Worm (Caenorhabditis elegans) whole organism, late embryonic: ENCODE measurements around the gene Y113G7B.28.

Experiments
- ama-1 ChIP-seq: fragments of 150-350 bp; optimal IDR thresholded peaks from 2 replicates; lab custom pipeline; 2014
- eyg-1 ChIP-seq: sonication (generic microtip); optimal IDR thresholded peaks from 2 replicates; lab custom pipeline; 2016; ENCODE audit warnings: missing genotype, missing genetic modification characterization, missing compliant biosample characterization
- nhr-11 ChIP-seq: fragments of 150-350 bp; optimal IDR thresholded peaks from 2 replicates; lab custom pipeline; 2014; ENCODE audit warnings: missing biosample characterization, missing genetic modification characterization
- nhr-232 ChIP-seq: sonication (generic microtip); optimal IDR thresholded peaks from 2 replicates; lab custom pipeline; 2016; ENCODE audit warnings: missing genetic modification characterization, missing compliant biosample characterization
- pqm-1 ChIP-seq: sonication (generic microtip); optimal IDR thresholded peaks from 2 replicates; lab custom pipeline; 2016; ENCODE audit warnings: missing genetic modification characterization, missing compliant biosample characterization
- sox-2 ChIP-seq: fragments of 200-800 bp; sonication (Bioruptor generic); IDR thresholded peaks from 2 replicates; pipeline ENCODE4 v1.3.6; 2022; ENCODE audit warnings: missing genetic modification reagents, missing genetic modification characterization, missing compliant biosample characterization
- syd-9 ChIP-seq: sonication (generic microtip); optimal IDR thresholded peaks from 2 replicates; lab custom pipeline; 2016; ENCODE audit warnings: mild to moderate bottlenecking, missing genetic modification characterization, moderate library complexity, missing compliant biosample characterization
- unc-42 ChIP-seq: sonication (generic microtip); optimal IDR thresholded peaks from 2 replicates; lab custom pipeline; 2016; ENCODE audit warnings: missing genotype, missing genetic modification characterization, missing compliant biosample characterization
- unc-86 ChIP-seq: sonication (generic microtip); optimal IDR thresholded peaks from 2 replicates; lab custom pipeline; 2016; ENCODE audit warnings: missing genetic modification characterization, missing compliant biosample characterization

DNA sequence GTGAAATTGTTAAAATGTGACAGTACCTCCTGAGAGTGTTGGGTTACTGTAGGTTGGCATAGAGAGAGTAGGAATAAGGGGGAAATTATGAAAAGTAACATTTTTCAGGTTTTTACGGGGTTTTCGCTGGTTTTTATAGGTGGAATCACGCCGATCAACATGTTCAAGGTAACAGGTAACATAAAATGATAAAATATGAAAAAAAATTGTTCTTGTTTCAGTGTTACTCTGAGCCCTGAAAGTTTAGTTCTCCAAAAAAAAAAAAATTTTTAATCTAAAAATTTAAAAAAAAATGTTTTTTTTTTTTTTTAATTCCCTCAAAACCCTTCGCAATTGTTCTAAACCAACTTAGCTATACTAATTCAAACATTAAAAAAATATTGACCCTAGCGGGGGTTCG, 38.0 kb downstream of the Y113G7B.28 start, which contains the start of gene Y113G7B.15:
- no peak for TF ChIP-seq unc-42 (tag; lab: Kevin White, UChicago)
- TF ChIP-seq eyg-1 (tag; lab: Kevin White, UChicago) = no peak
- no peak for TF ChIP-seq sox-2 (GFP tag; lab: Robert Waterston, UW)
- no peak for TF ChIP-seq ama-1
- no peak for TF ChIP-seq nhr-232 (tag; lab: Kevin White, UChicago)
- TF ChIP-seq nhr-11 (tag; lab: Kevin White, UChicago) = no peak
- no peak for TF ChIP-seq pqm-1 (tag; lab: Kevin White, UChicago)
- no peak for TF ChIP-seq unc-86
- TF ChIP-seq syd-9 (tag; lab: Kevin White, UChicago) = no peak
